Worm (Caenorhabditis elegans): ENCODE results near the gene C54E4.1.

C54E4.1 gene

DNA sequence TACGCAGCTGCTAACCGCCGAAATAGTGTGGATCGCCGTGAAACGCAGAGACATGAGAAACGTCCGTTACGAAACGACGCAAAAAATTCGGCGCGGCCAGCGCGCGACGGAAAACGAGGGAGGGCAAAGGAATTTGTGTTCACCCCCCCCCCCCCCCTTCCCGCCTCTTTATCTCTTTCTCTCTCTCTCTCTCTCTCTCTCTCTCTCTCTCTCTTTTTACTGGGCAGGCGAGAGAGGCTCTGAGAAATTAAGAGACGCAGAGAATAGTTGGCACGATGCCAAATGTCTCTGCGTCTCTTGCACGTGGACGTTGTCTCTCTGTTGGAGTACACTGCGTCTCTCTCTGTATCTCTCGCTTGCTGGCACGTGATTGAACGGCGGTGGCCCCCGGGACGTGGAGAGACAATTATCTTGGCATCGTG is 44.0 kb downstream of the C54E4.1 start (continued):
- TF ChIP-seq ZK546.5 (tag; optimal IDR thresholded peaks at IDR 0.05) (peak in 1 of 2 experiments; percentile 49), ZK337.2 (GFP tag; IDR thresholded peaks at IDR 0.05) (no peak; the same call in 1 of the 2 replicates), egl-43 (GFP tag; IDR thresholded peaks at IDR 0.05) (peak; percentile 84; the same call in 1 of the 2 replicates), nhr-102 (tag; optimal IDR thresholded peaks at IDR 0.05) (peak; percentile 98)

ce11 chrIV:2220147-2220546 is 44.8 kb downstream of the C54E4.1 start:
- TF ChIP-seq dmd-9 (GFP tag; IDR thresholded peaks at IDR 0.05) (no peak), mdl-1 (tag; optimal IDR thresholded peaks at IDR 0.05) (no peak), hif-1 (tag; optimal IDR thresholded peaks at IDR 0.05) (peak in 1 of 2 experiments; percentile 15), nhr-237 (tag; optimal IDR thresholded peaks at IDR 0.05) (no peak), nhr-6 (tag; optimal IDR thresholded peaks at IDR 0.05) (peak; percentile 51), zag-1 (tag; optimal IDR thresholded peaks at IDR 0.05) (no peak), zip-2 (tag; optimal IDR thresholded peaks at IDR 0.05) (no peak), nhr-28 (tag; optimal IDR thresholded peaks at IDR 0.05) (peak; percentile 70), nhr-11 (tag; optimal IDR thresholded peaks at IDR 0.05) (peak; percentile 30), nhr-76 (tag; optimal IDR thresholded peaks at IDR 0.05) (no peak), unc-62 (GFP tag; optimal IDR thresholded peaks at IDR 0.05 in 1 of 2) (peak in 1 of 2 experiments; percentile 8), unc-62 (tag; optimal IDR thresholded peaks at IDR 0.05) (no peak), cey-2 (tag; optimal IDR thresholded peaks at IDR 0.05; ENCODE audit: borderline replicate concordance, insufficient read depth) (no peak), hlh-11 (tag; optimal IDR thresholded peaks at IDR 0.05) (peak; percentile 75), ceh-28 (tag; optimal IDR thresholded peaks at IDR 0.05) (no peak), mes-2 (tag; optimal IDR thresholded peaks at IDR 0.05; ENCODE audit: poor library complexity, severe bottlenecking) (peak; percentile 11), nhr-10 (tag; optimal IDR thresholded peaks at IDR 0.05) (no peak), dmd-6 (GFP tag; IDR thresholded peaks at IDR 0.05) (peak; percentile 27; the same call in 1 of the 2 replicates), mep-1 (tag; optimal IDR thresholded peaks at IDR 0.05) (peak; percentile 39), hlh-30 (tag; optimal IDR thresholded peaks at IDR 0.05; ENCODE audit: insufficient read depth) (peak; percentile 95), attf-4 (tag; optimal IDR thresholded peaks at IDR 0.05) (no peak), dve-1 (tag; optimal IDR thresholded peaks at IDR 0.05; ENCODE audit: insufficient read depth) (peak; percentile 71), duxl-1 (tag; optimal IDR thresholded peaks at IDR 0.05; ENCODE audit: poor library complexity) (peak; percentile 23), lin-15B (tag; optimal IDR thresholded peaks at IDR 0.05) (no peak), zfp-2 (tag; optimal IDR thresholded peaks at IDR 0.05) (no peak), ceh-32 (tag; optimal IDR thresholded peaks at IDR 0.05; ENCODE audit: poor library complexity) (no peak), ztf-7 (tag; optimal IDR thresholded peaks at IDR 0.05) (no peak), lsy-2 (tag; optimal IDR thresholded peaks at IDR 0.05) (peak in 1 of 2 experiments; percentile 67), daf-16 (GFP tag; optimal IDR thresholded peaks at IDR 0.05) (no peak), daf-16 (tag; optimal IDR thresholded peaks at IDR 0.05) (peak; percentile 30), zfp-3 (GFP tag; conservative IDR thresholded peaks at IDR 0.05) (no peak), ztf-11 (tag; optimal IDR thresholded peaks at IDR 0.05) (no peak), dpl-1 (GFP tag; optimal IDR thresholded peaks at IDR 0.05) (peak; percentile 12), madf-5 (GFP tag; IDR thresholded peaks at IDR 0.05) (no peak), lim-7 (GFP tag; IDR thresholded peaks at IDR 0.05) (no peak), unc-39 (tag; optimal IDR thresholded peaks at IDR 0.05) (no peak), T26A8.4 (GFP tag; IDR thresholded peaks at IDR 0.05) (0 out of 2 replicates have a peak, but pooled peaks have one; percentile 17), set-16 (GFP tag; IDR thresholded peaks at IDR 0.05) (no peak), ceh-20 (GFP tag; IDR thresholded peaks at IDR 0.05) (no peak), mxl-3 (GFP tag; optimal IDR thresholded peaks at IDR 0.05) (peak; percentile 26)
